Worm (Caenorhabditis elegans) whole organism, young adult: Measurements from ENCODE around the gene B0252.8.

Experiments
- C06A6.2 ChIP-seq: fragments of 200-800 bp; sonication (Bioruptor generic); conservative IDR thresholded peaks from 2 replicates; pipeline ENCODE4 v1.3.6; 2022; ENCODE audit warnings: missing genetic modification characterization, missing compliant biosample characterization
- D2030.7 ChIP-seq: fragments of 200-800 bp; sonication (Bioruptor generic); IDR thresholded peaks from 2 replicates; pipeline ENCODE4 v1.3.6; 2022; ENCODE audit warnings: missing genetic modification reagents, missing genetic modification characterization, missing compliant biosample characterization
- F23B12.7 ChIP-seq: sonication (generic microtip); optimal IDR thresholded peaks from 2 replicates; lab custom pipeline; 2017; ENCODE audit warnings: missing genetic modification characterization, mild to moderate bottlenecking, missing compliant biosample characterization, antibody characterized with exemption, moderate library complexity; ENCODE audit not compliant: insufficient read depth
- F37B4.10 ChIP-seq: fragments of 200-800 bp; sonication (Bioruptor generic); IDR thresholded peaks from 2 replicates; pipeline ENCODE4 v1.3.6; 2022; ENCODE audit warnings: missing genetic modification characterization, missing compliant biosample characterization
- F39B2.1 ChIP-seq: fragments of 200-800 bp; sonication (Bioruptor generic); IDR thresholded peaks from 2 replicates; pipeline ENCODE4 v1.3.6; 2022; ENCODE audit warnings: missing genetic modification reagents, missing genetic modification characterization, missing compliant biosample characterization
- ZK185.1 ChIP-seq: sonication (generic microtip); optimal IDR thresholded peaks from 2 replicates; lab custom pipeline; 2016; ENCODE audit warnings: mild to moderate bottlenecking, missing genetic modification characterization, missing compliant biosample characterization; ENCODE audit not compliant: poor library complexity, severe bottlenecking
- ama-1 ChIP-seq, 3 experiments: fragments of 150-350 bp in 1 of 3; sonication (generic microtip) in 2 of 3; optimal IDR thresholded peaks; 2 replicates each; lab custom pipeline; 2014 to 2018; ENCODE audit warnings: missing biosample characterization in 2 of 3, missing genetic modification characterization in 2 of 3, missing genetic modification reagents in 2 of 3
- aptf-3 ChIP-seq: fragments of 200-800 bp; sonication (Bioruptor generic); IDR thresholded peaks from 2 replicates; pipeline ENCODE4 v1.3.6; 2022; ENCODE audit warnings: missing genetic modification characterization, missing compliant biosample characterization
- atf-7 ChIP-seq: sonication (generic microtip); optimal IDR thresholded peaks from 2 replicates; lab custom pipeline; 2017; ENCODE audit warnings: mild to moderate bottlenecking, missing genetic modification characterization, missing compliant biosample characterization
- athp-1 ChIP-seq: sonication (generic microtip); optimal IDR thresholded peaks from 2 replicates; lab custom pipeline; 2017; ENCODE audit warnings: mild to moderate bottlenecking, missing genetic modification characterization, missing compliant biosample characterization
- attf-3 ChIP-seq: fragments of 200-800 bp; sonication (Bioruptor generic); conservative IDR thresholded peaks from 2 replicates; pipeline ENCODE4 v1.3.6; 2022; ENCODE audit warnings: missing genetic modification reagents, missing genetic modification characterization, missing compliant biosample characterization
- attf-5 ChIP-seq: fragments of 200-800 bp; sonication (Bioruptor generic); optimal IDR thresholded peaks from 2 replicates; lab custom pipeline; 2018; ENCODE audit warnings: mild to moderate bottlenecking, missing genetic modification characterization, missing compliant biosample characterization
- attf-6 ChIP-seq: fragments of 200-800 bp; sonication (Bioruptor generic); IDR thresholded peaks from 2 replicates; pipeline ENCODE4 v1.3.6; 2022; ENCODE audit warnings: missing genetic modification reagents, missing genetic modification characterization, missing compliant biosample characterization
- bed-1 ChIP-seq: fragments of 200-800 bp; sonication (Bioruptor generic); IDR thresholded peaks from 2 replicates; pipeline ENCODE4 v1.3.6; 2022; ENCODE audit warnings: missing genetic modification reagents, missing genetic modification characterization, missing compliant biosample characterization
- ccch-3 ChIP-seq: fragments of 200-800 bp; sonication (Bioruptor generic); optimal IDR thresholded peaks from 2 replicates; lab custom pipeline; 2018; ENCODE audit warnings: mild to moderate bottlenecking, missing genetic modification characterization, missing compliant biosample characterization
- cebp-1 ChIP-seq, 2 experiments: fragments of 200-800 bp in 1 of 2; sonication (Bioruptor generic) in 1 of 2; sonication (generic microtip) in 1 of 2; IDR thresholded peaks in 1 of 2; optimal IDR thresholded peaks in 1 of 2; 2 replicates each; pipeline versions ENCODE4 v1.3.6 to Lab custom; 2017 to 2022; ENCODE audit warnings: missing compliant biosample characterization in 2 of 2, missing genetic modification characterization in 2 of 2, mild to moderate bottlenecking in 1 of 2, missing genetic modification reagents in 1 of 2, moderate library complexity in 1 of 2
- ceh-100 ChIP-seq: fragments of 200-800 bp; sonication (Bioruptor generic); IDR thresholded peaks from 2 replicates; pipeline ENCODE4 v1.3.6; 2022; ENCODE audit warnings: missing genetic modification reagents, missing genetic modification characterization, missing compliant biosample characterization
- ceh-91 ChIP-seq: fragments of 200-800 bp; sonication (Bioruptor generic); IDR thresholded peaks from 2 replicates; pipeline ENCODE4 v1.3.6; 2022; ENCODE audit warnings: missing genetic modification reagents, missing genetic modification characterization, missing compliant biosample characterization
- chd-7 ChIP-seq: sonication (generic microtip); optimal IDR thresholded peaks from 2 replicates; lab custom pipeline; 2016; ENCODE audit warnings: mild to moderate bottlenecking, missing genetic modification characterization, moderate library complexity, missing compliant biosample characterization
- die-1 ChIP-seq: sonication (generic microtip); optimal IDR thresholded peaks from 2 replicates; lab custom pipeline; 2016; ENCODE audit warnings: missing genotype, mild to moderate bottlenecking, missing genetic modification characterization, missing compliant biosample characterization
- egl-44 ChIP-seq: fragments of 200-800 bp; sonication (Bioruptor generic); IDR thresholded peaks from 2 replicates; pipeline ENCODE4 v1.3.6; 2022; ENCODE audit warnings: missing genetic modification reagents, missing genetic modification characterization, missing compliant biosample characterization
- gei-17 ChIP-seq: fragments of 200-800 bp; sonication (Bioruptor generic); optimal IDR thresholded peaks from 2 replicates; lab custom pipeline; 2018; ENCODE audit warnings: mild to moderate bottlenecking, missing genetic modification characterization, missing compliant biosample characterization
- hmg-1.2 ChIP-seq: fragments of 200-800 bp; sonication (Bioruptor generic); IDR thresholded peaks from 2 replicates; pipeline ENCODE4 v1.3.6; 2022; ENCODE audit warnings: missing genetic modification reagents, missing genetic modification characterization, missing compliant biosample characterization
- hsf-1 ChIP-seq: fragments of 200-800 bp; sonication (Bioruptor generic); IDR thresholded peaks from 2 replicates; pipeline ENCODE4 v1.3.6; 2022; ENCODE audit warnings: missing genetic modification reagents, missing genetic modification characterization, missing compliant biosample characterization
- lag-1 ChIP-seq: fragments of 200-800 bp; sonication (Bioruptor generic); IDR thresholded peaks from 2 replicates; pipeline ENCODE4 v1.3.6; 2022; ENCODE audit warnings: missing genetic modification reagents, missing genetic modification characterization, missing compliant biosample characterization
- let-526 ChIP-seq: fragments of 200-800 bp; sonication (Bioruptor generic); IDR thresholded peaks from 2 replicates; pipeline ENCODE4 v1.3.6; 2022; ENCODE audit warnings: missing genetic modification reagents, missing genetic modification characterization, missing compliant biosample characterization
- lin-35 ChIP-seq, 3 experiments: fragments of 150-350 bp in 2 of 3; sonication (generic microtip) in 1 of 3; optimal IDR thresholded peaks; 2 replicates each; lab custom pipeline; 2014 to 2018; ENCODE audit warnings: missing biosample characterization in 3 of 3, missing genetic modification characterization in 3 of 3, missing genetic modification reagents in 3 of 3
- lir-1 ChIP-seq: fragments of 200-800 bp; sonication (Bioruptor generic); conservative IDR thresholded peaks from 2 replicates; pipeline ENCODE4 v1.3.6; 2022; ENCODE audit warnings: missing genetic modification reagents, missing genetic modification characterization, missing compliant biosample characterization
- madf-6 ChIP-seq: fragments of 200-800 bp; sonication (Bioruptor generic); IDR thresholded peaks from 2 replicates; pipeline ENCODE4 v1.3.6; 2022; ENCODE audit warnings: missing genetic modification reagents, missing genetic modification characterization, missing compliant biosample characterization
- nfyb-1 ChIP-seq: fragments of 200-800 bp; sonication (Bioruptor generic); IDR thresholded peaks from 2 replicates; pipeline ENCODE4 v1.3.6; 2022; ENCODE audit warnings: missing genetic modification reagents, missing genetic modification characterization, missing compliant biosample characterization
- nhr-120 ChIP-seq: fragments of 200-800 bp; sonication (Bioruptor generic); IDR thresholded peaks from 2 replicates; pipeline ENCODE4 v1.3.6; 2022; ENCODE audit warnings: missing genetic modification characterization, missing compliant biosample characterization
- nhr-179 ChIP-seq: sonication (generic microtip); optimal IDR thresholded peaks from 2 replicates; lab custom pipeline; 2016; ENCODE audit warnings: mild to moderate bottlenecking, missing genetic modification characterization, missing compliant biosample characterization
- rcor-1 ChIP-seq: fragments of 200-800 bp; sonication (Bioruptor generic); IDR thresholded peaks from 2 replicates; pipeline ENCODE4 v1.3.6; 2022; ENCODE audit warnings: missing genetic modification reagents, missing genetic modification characterization, missing compliant biosample characterization
- rpc-1 ChIP-seq, 2 experiments: fragments of 150-350 bp in 1 of 2; sonication (generic microtip) in 1 of 2; optimal IDR thresholded peaks; 2 replicates each; lab custom pipeline; 2014 to 2018; ENCODE audit warnings: missing biosample characterization in 1 of 2, missing genetic modification characterization in 1 of 2, missing genetic modification reagents in 1 of 2, missing genotype in 1 of 2
- somi-1 ChIP-seq: fragments of 200-800 bp; sonication (Bioruptor generic); optimal IDR thresholded peaks from 2 replicates; lab custom pipeline; 2018; ENCODE audit warnings: mild to moderate bottlenecking, missing genetic modification characterization, missing compliant biosample characterization
- tbx-9 ChIP-seq: sonication (generic microtip); optimal IDR thresholded peaks from 2 replicates; lab custom pipeline; 2016; ENCODE audit warnings: borderline replicate concordance, missing genetic modification characterization, inconsistent platforms, missing compliant biosample characterization
- tlf-1 ChIP-seq: fragments of 200-800 bp; sonication (Bioruptor generic); optimal IDR thresholded peaks from 2 replicates; lab custom pipeline; 2018; ENCODE audit warnings: mild to moderate bottlenecking, missing genetic modification characterization, missing compliant biosample characterization
- unc-130 ChIP-seq: sonication (generic microtip); optimal IDR thresholded peaks from 2 replicates; lab custom pipeline; 2016; ENCODE audit warnings: missing genetic modification reagents, missing genetic modification characterization, missing compliant biosample characterization
- xnd-1 ChIP-seq: sonication (generic microtip); optimal IDR thresholded peaks from 2 replicates; lab custom pipeline; 2016; ENCODE audit warnings: missing genotype, missing genetic modification reagents, missing genetic modification characterization, missing compliant biosample characterization
- zfh-2 ChIP-seq: fragments of 200-800 bp; sonication (Bioruptor generic); conservative IDR thresholded peaks from 2 replicates; pipeline ENCODE4 v1.3.6; 2022; ENCODE audit warnings: missing genetic modification reagents, missing genetic modification characterization, missing compliant biosample characterization
- ztf-22 ChIP-seq: fragments of 200-800 bp; sonication (Bioruptor generic); optimal IDR thresholded peaks from 2 replicates; lab custom pipeline; 2018; ENCODE audit warnings: mild to moderate bottlenecking, missing genetic modification characterization, moderate library complexity, missing compliant biosample characterization
- ztf-26 ChIP-seq: sonication (generic microtip); optimal IDR thresholded peaks from 2 replicates; lab custom pipeline; 2017; ENCODE audit warnings: missing genetic modification characterization, missing compliant biosample characterization
- ztf-3 ChIP-seq: fragments of 200-800 bp; sonication (Bioruptor generic); optimal IDR thresholded peaks from 2 replicates; lab custom pipeline; 2018; ENCODE audit warnings: mild to moderate bottlenecking, missing genetic modification characterization, missing compliant biosample characterization

B0252.8 gene

ce11 chrII:6908689-6909088 is 7.3 kb upstream of the B0252.8 start:
- TF ChIP-seq hmg-1.2 (GFP tag; lab: Robert Waterston, UW) (peak; percentile 42; the same call in 1 of the 2 replicates), ztf-3 (no peak)

- TF ChIP-seq somi-1 (GFP tag; lab: Kevin White, UChicago) (peak; percentile 46), attf-6 (no peak), ceh-100 (no peak), D2030.7 (GFP tag; lab: Robert Waterston, UW) (no peak), athp-1 (no peak), chd-7 (tag; lab: Kevin White, UChicago) (no peak), nhr-179 (tag; lab: Kevin White, UChicago) (no peak), let-526 (GFP tag; lab: Robert Waterston, UW) (no peak)
Observed at ce11 chrII:6909568-6910122, 6.3 kb upstream of the B0252.8 start, which contains the start of gene asm-1. TSS of gene asm-1 (plus strand) at chrII:6910072.

DNA sequence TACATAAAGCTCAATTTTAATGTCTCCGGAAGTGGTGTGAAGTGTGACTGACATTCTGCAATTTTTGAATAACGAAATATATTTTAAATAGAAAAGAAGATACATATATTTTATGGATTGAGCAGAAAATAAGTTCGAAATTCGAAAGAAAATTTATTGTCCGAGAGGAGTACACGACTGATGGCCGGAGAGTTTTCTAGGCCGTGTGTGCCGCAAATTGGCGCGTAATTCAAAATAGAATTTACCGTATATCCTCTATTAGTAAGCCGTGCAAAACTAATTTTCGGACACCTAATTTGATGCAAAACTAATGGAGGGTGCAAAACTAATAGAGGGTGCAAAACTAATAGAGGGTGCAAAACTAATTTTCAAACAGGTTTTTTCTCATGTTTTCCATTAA is 2.7 kb upstream of the B0252.8 start, which contains the start of gene cyn-10:
cyn-10 (minus strand) TSS at position 57 of the 400 bp plus-strand sequence.
- peak; percentile 21 for TF ChIP-seq atf-7
- peak; percentile 72 for TF ChIP-seq rcor-1 (GFP tag; lab: Robert Waterston, UW)
- TF ChIP-seq ceh-91 (GFP tag; lab: Robert Waterston, UW), result peak; percentile 51
- TF ChIP-seq ceh-100, result peak; percentile 74
- no peak for TF ChIP-seq ztf-3
- TF ChIP-seq nhr-120 (GFP tag; lab: Robert Waterston, UW), result no peak
- peak; percentile 92 for TF ChIP-seq ZK185.1 (tag; lab: Kevin White, UChicago)
- TF ChIP-seq tlf-1 (GFP tag; lab: Kevin White, UChicago), result no peak
- TF ChIP-seq lir-1 (GFP tag; lab: Robert Waterston, UW), result peak; percentile 83
- TF ChIP-seq ztf-26 (tag; lab: Kevin White, UChicago), result no peak
- TF ChIP-seq aptf-3 (GFP tag; lab: Robert Waterston, UW), result no peak
- TF ChIP-seq nfyb-1 (GFP tag; lab: Robert Waterston, UW), result peak; percentile 65; the same call in 1 of the 2 replicates
- peak in 2 of 3 experiments; percentile 42 to 94 for TF ChIP-seq lin-35 (GFP tag; optimal IDR thresholded peaks at IDR 0.05; lab: Kevin White, UChicago)
- no peak for TF ChIP-seq tbx-9 (tag; lab: Kevin White, UChicago)
- TF ChIP-seq gei-17 (GFP tag; lab: Kevin White, UChicago), result no peak
- peak; percentile 84 for TF ChIP-seq unc-130
- TF ChIP-seq madf-6 (GFP tag; lab: Robert Waterston, UW), result no peak
- TF ChIP-seq somi-1 (GFP tag; lab: Kevin White, UChicago), result no peak
- no peak for TF ChIP-seq die-1 (tag; lab: Kevin White, UChicago)
- TF ChIP-seq F39B2.1 (GFP tag; lab: Robert Waterston, UW), result 0 out of 2 replicates have a peak, but pooled peaks have one; percentile 53
- no peak for TF ChIP-seq rpc-1 (optimal IDR thresholded peaks at IDR 0.05; lab: Kevin White, UChicago)
- no peak for TF ChIP-seq rpc-1 (tag; optimal IDR thresholded peaks at IDR 0.05; lab: Kevin White, UChicago)
- peak; percentile 69 for TF ChIP-seq ccch-3 (GFP tag; lab: Kevin White, UChicago)
- TF ChIP-seq F23B12.7 (tag; lab: Kevin White, UChicago), result no peak
- peak; percentile 39 for TF ChIP-seq xnd-1
- no peak for TF ChIP-seq attf-5 (GFP tag; lab: Kevin White, UChicago)
- 0 out of 2 replicates have a peak, but pooled peaks have one; percentile 51 for TF ChIP-seq lag-1 (GFP tag; lab: Robert Waterston, UW)
- TF ChIP-seq egl-44 (GFP tag; lab: Robert Waterston, UW), result no peak
- TF ChIP-seq hmg-1.2 (GFP tag; lab: Robert Waterston, UW), result no peak
- 0 out of 2 replicates have a peak, but pooled peaks have one; percentile 36 for TF ChIP-seq bed-1 (GFP tag; lab: Robert Waterston, UW)
- TF ChIP-seq ztf-22 (GFP tag; lab: Kevin White, UChicago), result no peak
- peak; percentile 54 for TF ChIP-seq hsf-1 (GFP tag; lab: Robert Waterston, UW)
- no peak for TF ChIP-seq cebp-1 (GFP tag; IDR thresholded peaks at IDR 0.05; lab: Robert Waterston, UW)
- no peak for TF ChIP-seq cebp-1 (tag; optimal IDR thresholded peaks at IDR 0.05; lab: Kevin White, UChicago)
- no peak for TF ChIP-seq zfh-2 (GFP tag; lab: Robert Waterston, UW)
- TF ChIP-seq F37B4.10 (GFP tag; lab: Robert Waterston, UW), result no peak
- peak; percentile 51; the same call in 1 of the 2 replicates for TF ChIP-seq attf-3 (GFP tag; lab: Robert Waterston, UW)
- no peak for TF ChIP-seq ama-1 (optimal IDR thresholded peaks at IDR 0.05; lab: Kevin White, UChicago)
- TF ChIP-seq ama-1 (GFP tag; optimal IDR thresholded peaks at IDR 0.05; lab: Kevin White, UChicago), result no peak
- TF ChIP-seq C06A6.2 (GFP tag; lab: Robert Waterston, UW), result no peak
